Fruit fly (Drosophila melanogaster) whole organism, embryonic: ENCODE data around the gene Chmp1.
A peak's percentile ranks its signal among the peaks of the same experiment; 100 is the strongest.

ENCODE experiments used
- Ada2b ChIP-seq: fragments of 200-800 bp; sonication (Bioruptor generic); IDR thresholded peaks from 2 replicates; pipeline ENCODE4 v1.3.6; 2022; ENCODE audit warnings: missing biosample characterization, missing genetic modification characterization
- Asciz ChIP-seq: fragments of 200-800 bp; sonication (Bioruptor generic); optimal IDR thresholded peaks from 2 replicates; lab custom pipeline; 2017; ENCODE audit warnings: missing biosample characterization, mild to moderate bottlenecking, missing genetic modification characterization, missing genetic modification reagents
- CG10366 ChIP-seq: fragments of 200-800 bp; sonication (Bioruptor generic); IDR thresholded peaks from 2 replicates; pipeline ENCODE4 v1.3.6; 2022; ENCODE audit warnings: missing biosample characterization, missing genetic modification characterization
- CG11456 ChIP-seq: fragments of 200-800 bp; sonication (Bioruptor generic); IDR thresholded peaks from 3 replicates; pipeline ENCODE4 v1.3.6; 2022; ENCODE audit warnings: missing biosample characterization, missing genetic modification characterization
- CG12236 ChIP-seq: fragments of 200-800 bp; sonication (Bioruptor generic); optimal IDR thresholded peaks from 2 replicates; lab custom pipeline; 2016; ENCODE audit warnings: missing biosample characterization, missing genetic modification characterization
- CG12744 ChIP-seq: fragments of 200-800 bp; sonication (Bioruptor generic); optimal IDR thresholded peaks from 2 replicates; lab custom pipeline; 2016; ENCODE audit warnings: missing biosample characterization, missing genetic modification characterization
- CG13624 ChIP-seq: fragments of 200-800 bp; sonication (Bioruptor generic); optimal IDR thresholded peaks from 2 replicates; lab custom pipeline; 2016; ENCODE audit warnings: missing biosample characterization, missing genetic modification characterization
- CG13775 ChIP-seq: fragments of 200-800 bp; sonication (Bioruptor generic); optimal IDR thresholded peaks from 3 replicates; lab custom pipeline; 2017; ENCODE audit warnings: missing biosample characterization, mild to moderate bottlenecking, missing genetic modification characterization
- CG17568 ChIP-seq: fragments of 200-800 bp; sonication (Bioruptor generic); optimal IDR thresholded peaks from 2 replicates; lab custom pipeline; 2018; ENCODE audit warnings: missing biosample characterization, mild to moderate bottlenecking, missing genetic modification characterization, moderate library complexity
- CG1792 ChIP-seq: fragments of 200-800 bp; sonication (Bioruptor generic); optimal IDR thresholded peaks from 2 replicates; lab custom pipeline; 2016; ENCODE audit warnings: missing biosample characterization, missing genetic modification characterization
- CG18011 ChIP-seq: fragments of 200-800 bp; sonication (Bioruptor generic); optimal IDR thresholded peaks from 2 replicates; lab custom pipeline; 2017; ENCODE audit warnings: missing biosample characterization, missing genetic modification characterization, mild to moderate bottlenecking, moderate library complexity, missing genotype
- CG1832 ChIP-seq: fragments of 200-800 bp; sonication (Bioruptor generic); optimal IDR thresholded peaks from 2 replicates; lab custom pipeline; 2017; ENCODE audit warnings: missing biosample characterization, mild to moderate bottlenecking, missing genetic modification characterization, inconsistent platforms
- CG18619 ChIP-seq: fragments of 200-800 bp; sonication (Bioruptor generic); optimal IDR thresholded peaks from 3 replicates; lab custom pipeline; 2017; ENCODE audit warnings: missing biosample characterization, mild to moderate bottlenecking, missing genetic modification characterization
- CG2116 ChIP-seq: fragments of 200-800 bp; sonication (Bioruptor generic); optimal IDR thresholded peaks from 3 replicates; lab custom pipeline; 2018; ENCODE audit warnings: missing biosample characterization, mild to moderate bottlenecking, missing genetic modification characterization
- CG3838 ChIP-seq: fragments of 200-800 bp; sonication (Bioruptor generic); optimal IDR thresholded peaks from 3 replicates; lab custom pipeline; 2016; ENCODE audit warnings: missing biosample characterization, missing genetic modification characterization
- CG5245 ChIP-seq: fragments of 200-800 bp; sonication (Bioruptor generic); optimal IDR thresholded peaks from 3 replicates; lab custom pipeline; 2016; ENCODE audit warnings: missing biosample characterization, missing genetic modification characterization
- CG6272 ChIP-seq: fragments of 200-800 bp; sonication (Bioruptor generic); IDR thresholded peaks from 2 replicates; pipeline ENCODE4 v1.3.6; 2022; ENCODE audit warnings: missing biosample characterization, missing genetic modification characterization
- CG7357 ChIP-seq: fragments of 200-800 bp; sonication (Bioruptor generic); IDR thresholded peaks from 3 replicates; pipeline ENCODE4 v1.3.6; 2022; ENCODE audit warnings: missing biosample characterization, missing genetic modification characterization
- CG8388 ChIP-seq: fragments of 200-800 bp; sonication (Bioruptor generic); optimal IDR thresholded peaks from 2 replicates; lab custom pipeline; 2019; ENCODE audit warnings: missing biosample characterization, mild to moderate bottlenecking, missing genetic modification characterization, moderate library complexity
- CG9876 ChIP-seq: fragments of 200-800 bp; sonication (Bioruptor generic); optimal IDR thresholded peaks from 2 replicates; lab custom pipeline; 2016; ENCODE audit warnings: missing biosample characterization, missing genetic modification characterization
- Chrac-16 ChIP-seq: fragments of 200-800 bp; sonication (Bioruptor generic); optimal IDR thresholded peaks from 3 replicates; lab custom pipeline; 2016; ENCODE audit warnings: missing biosample characterization, missing genetic modification characterization
- Dll ChIP-seq: fragments of 200-800 bp; sonication (Bioruptor generic); IDR thresholded peaks from 4 replicates; pipeline ENCODE4 v1.3.6; 2022; ENCODE audit warnings: missing biosample characterization, missing genetic modification characterization; ENCODE audit not compliant: partially characterized antibody
- Doc2 ChIP-seq: fragments of 200-800 bp; sonication (Bioruptor generic); IDR thresholded peaks from 2 replicates; pipeline ENCODE4 v1.3.6; 2022; ENCODE audit warnings: missing biosample characterization, missing genetic modification characterization
- Ets65A ChIP-seq: fragments of 200-800 bp; sonication (Bioruptor generic); peaks from one replicate; lab custom pipeline; 2016; ENCODE audit warnings: missing biosample characterization, missing genetic modification characterization
- Fer3 ChIP-seq: fragments of 200-800 bp; sonication (Bioruptor generic); optimal IDR thresholded peaks from 2 replicates; lab custom pipeline; 2018; ENCODE audit warnings: missing biosample characterization, mild to moderate bottlenecking, missing genetic modification characterization, moderate library complexity
- HLH54F ChIP-seq: fragments of 200-800 bp; sonication (Bioruptor generic); optimal IDR thresholded peaks from 3 replicates; lab custom pipeline; 2016; ENCODE audit warnings: missing biosample characterization, missing genetic modification characterization
- Hey ChIP-seq: fragments of 200-800 bp; sonication (Bioruptor generic); optimal IDR thresholded peaks from 3 replicates; lab custom pipeline; 2018; ENCODE audit warnings: missing biosample characterization, mild to moderate bottlenecking, missing genetic modification characterization
- HmgZ ChIP-seq: fragments of 200-800 bp; sonication (Bioruptor generic); optimal IDR thresholded peaks from 2 replicates; lab custom pipeline; 2018; ENCODE audit warnings: missing biosample characterization, mild to moderate bottlenecking, missing genetic modification characterization
- Med ChIP-seq: fragments of 200-800 bp; sonication (Bioruptor generic); peaks from one replicate; lab custom pipeline; 2016; ENCODE audit warnings: missing biosample characterization, missing genetic modification characterization, mild to moderate bottlenecking, inconsistent platforms, moderate library complexity
- NFAT ChIP-seq: fragments of 200-800 bp; sonication (Bioruptor generic); IDR thresholded peaks from 2 replicates; pipeline ENCODE4 v1.3.6; 2022; ENCODE audit warnings: missing biosample characterization, missing genetic modification characterization
- Oli ChIP-seq: fragments of 200-800 bp; sonication (Bioruptor generic); optimal IDR thresholded peaks from 2 replicates; lab custom pipeline; 2018; ENCODE audit warnings: missing biosample characterization, mild to moderate bottlenecking, missing genetic modification characterization, moderate library complexity
- ab ChIP-seq: fragments of 200-800 bp; sonication (Bioruptor generic); optimal IDR thresholded peaks from 2 replicates; lab custom pipeline; 2016; ENCODE audit warnings: missing biosample characterization, missing genetic modification characterization
- abd-A ChIP-seq: fragments of 200-800 bp; sonication (Bioruptor generic); optimal IDR thresholded peaks from 3 replicates; lab custom pipeline; 2019; ENCODE audit warnings: missing biosample characterization, mild to moderate bottlenecking, missing genetic modification characterization, moderate library complexity
- crol ChIP-seq: fragments of 200-800 bp; sonication (Bioruptor generic); IDR thresholded peaks from 2 replicates; pipeline ENCODE4 v1.3.6; 2022; ENCODE audit warnings: missing biosample characterization, missing genetic modification characterization
- inv ChIP-seq: fragments of 200-800 bp; sonication (Bioruptor generic); IDR thresholded peaks from 2 replicates; pipeline ENCODE4 v1.3.6; 2022; ENCODE audit warnings: missing biosample characterization, missing genetic modification characterization; ENCODE audit not compliant: partially characterized antibody
- kah ChIP-seq: fragments of 200-800 bp; sonication (Bioruptor generic); optimal IDR thresholded peaks from 2 replicates; lab custom pipeline; 2018; ENCODE audit warnings: missing biosample characterization, mild to moderate bottlenecking, missing genetic modification characterization
- lbe ChIP-seq: fragments of 200-800 bp; sonication (Bioruptor generic); optimal IDR thresholded peaks from 2 replicates; lab custom pipeline; 2016; ENCODE audit warnings: missing biosample characterization, mild to moderate bottlenecking, missing genetic modification characterization
- mirr ChIP-seq: fragments of 200-800 bp; sonication (Bioruptor generic); optimal IDR thresholded peaks from 3 replicates; lab custom pipeline; 2018; ENCODE audit warnings: missing biosample characterization, mild to moderate bottlenecking, missing genetic modification characterization
- nom ChIP-seq: fragments of 200-800 bp; sonication (Bioruptor generic); optimal IDR thresholded peaks from 2 replicates; lab custom pipeline; 2017; ENCODE audit warnings: missing biosample characterization, missing genetic modification characterization, mild to moderate bottlenecking, moderate library complexity, missing genetic modification reagents
- pros ChIP-seq: fragments of 200-800 bp; sonication (Bioruptor generic); optimal IDR thresholded peaks from 3 replicates; lab custom pipeline; 2019; ENCODE audit warnings: missing biosample characterization, mild to moderate bottlenecking, missing genetic modification characterization, moderate library complexity
- salm ChIP-seq: fragments of 200-800 bp; sonication (Bioruptor generic); optimal IDR thresholded peaks from 2 replicates; lab custom pipeline; 2018; ENCODE audit warnings: missing biosample characterization, mild to moderate bottlenecking, missing genetic modification characterization
- sd ChIP-seq: fragments of 200-800 bp; sonication (Bioruptor generic); optimal IDR thresholded peaks from 3 replicates; lab custom pipeline; 2018; ENCODE audit warnings: missing biosample characterization, mild to moderate bottlenecking, missing genetic modification characterization, moderate library complexity
- sens ChIP-seq: fragments of 200-800 bp; sonication (Bioruptor generic); peaks from one replicate; lab custom pipeline; 2016; ENCODE audit warnings: missing biosample characterization, missing genetic modification characterization
- slp2 ChIP-seq: fragments of 200-800 bp; sonication (Bioruptor generic); optimal IDR thresholded peaks from 2 replicates; lab custom pipeline; 2016; ENCODE audit warnings: missing biosample characterization, missing genetic modification characterization
- toy ChIP-seq: fragments of 200-800 bp; sonication (Bioruptor generic); IDR thresholded peaks from 2 replicates; pipeline ENCODE4 v1.3.6; 2022; ENCODE audit warnings: missing biosample characterization, missing genetic modification characterization
- trh ChIP-seq: fragments of 200-800 bp; sonication (Bioruptor generic); optimal IDR thresholded peaks from 2 replicates; lab custom pipeline; 2016; ENCODE audit warnings: missing biosample characterization, missing genetic modification characterization
- ttk ChIP-seq: fragments of 200-800 bp; sonication (Bioruptor generic); IDR thresholded peaks from 2 replicates; pipeline ENCODE4 v2.1.2; 2022; ENCODE audit warnings: missing biosample characterization, missing genetic modification characterization

Gene Chmp1

dm6 chr3L:18653737-18654136, 30.1 kb downstream of the Chmp1 start:
- TF ChIP-seq CG1792 (GFP tag; lab: Kevin White, UChicago) (no peak), CG1832 (peak; percentile 37), Ets65A (GFP tag; lab: Kevin White, UChicago) (peak; percentile 54), crol (peak; percentile 61), Chrac-16 (GFP tag; lab: Kevin White, UChicago) (no peak), CG11456 (GFP tag; lab: Robert Waterston, UW) (no peak), CG9876 (GFP tag; lab: Kevin White, UChicago) (no peak), sens (GFP tag; lab: Kevin White, UChicago) (peak; percentile 75), CG5245 (GFP tag; lab: Kevin White, UChicago) (no peak), Ada2b (GFP tag; lab: Robert Waterston, UW) (0 out of 2 replicates have a peak, but pooled peaks have one; percentile 16), Med (GFP tag; lab: Kevin White, UChicago) (peak; percentile 68), CG7357 (GFP tag; lab: Robert Waterston, UW) (0 out of 3 replicates have a peak, but pooled peaks have one; percentile 8), CG8388 (GFP tag; lab: Kevin White, UChicago) (no peak), Hey (tag; lab: Kevin White, UChicago) (peak; percentile 70), CG13775 (GFP tag; lab: Kevin White, UChicago) (no peak), CG12744 (GFP tag; lab: Kevin White, UChicago) (no peak), pros (no peak)
- TF ChIP-seq, all 482 proteins: peak for 8

dm6 chr3L:18643222-18643621, 40.6 kb downstream of the Chmp1 start:
- TF ChIP-seq sd (tag; lab: Kevin White, UChicago), result no peak
- no peak for TF ChIP-seq Fer3
- TF ChIP-seq ttk, result no peak
- peak; percentile 78 for TF ChIP-seq Ets65A (GFP tag; lab: Kevin White, UChicago)
- no peak for TF ChIP-seq toy
- TF ChIP-seq CG10366 (GFP tag; lab: Robert Waterston, UW), result no peak

- TF ChIP-seq CG17568 (GFP tag; lab: Kevin White, UChicago) (peak; percentile 77), lbe (GFP tag; lab: Kevin White, UChicago) (peak; percentile 72), kah (GFP tag; lab: Kevin White, UChicago) (peak; percentile 73), mirr (GFP tag; lab: Kevin White, UChicago) (peak; percentile 92), HLH54F (GFP tag; lab: Kevin White, UChicago) (peak; percentile 94), CG12236 (peak; percentile 72), CG18619 (GFP tag; lab: Kevin White, UChicago) (peak; percentile 85), nom (GFP tag; lab: Kevin White, UChicago) (peak; percentile 38), CG6272 (peak; percentile 98), Dll (GFP tag; lab: Robert Waterston, UW) (no peak), Doc2 (peak; percentile 91), inv (GFP tag; lab: Robert Waterston, UW) (no peak), abd-A (tag; lab: Kevin White, UChicago) (peak; percentile 84), salm (tag; lab: Kevin White, UChicago) (peak; percentile 88), HmgZ (tag; lab: Kevin White, UChicago) (peak; percentile 96), Asciz (GFP tag; lab: Kevin White, UChicago) (peak; percentile 89), CG3838 (GFP tag; lab: Kevin White, UChicago) (peak; percentile 74), slp2 (GFP tag; lab: Kevin White, UChicago) (peak; percentile 88), NFAT (peak; percentile 99), Oli (peak; percentile 87), CG2116 (peak; percentile 57), CG18011 (GFP tag; lab: Kevin White, UChicago) (peak; percentile 84), trh (GFP tag; lab: Kevin White, UChicago) (peak; percentile 63), CG7357 (GFP tag; lab: Robert Waterston, UW) (peak; percentile 88), ab (GFP tag; lab: Kevin White, UChicago) (peak; percentile 94), CG13624 (peak; percentile 97)
Measured at dm6 chr3L:18640584-18641527, 43.0 kb downstream of the Chmp1 start.
